Worm (Caenorhabditis elegans): ENCODE results near the gene nhr-242.

DNA sequence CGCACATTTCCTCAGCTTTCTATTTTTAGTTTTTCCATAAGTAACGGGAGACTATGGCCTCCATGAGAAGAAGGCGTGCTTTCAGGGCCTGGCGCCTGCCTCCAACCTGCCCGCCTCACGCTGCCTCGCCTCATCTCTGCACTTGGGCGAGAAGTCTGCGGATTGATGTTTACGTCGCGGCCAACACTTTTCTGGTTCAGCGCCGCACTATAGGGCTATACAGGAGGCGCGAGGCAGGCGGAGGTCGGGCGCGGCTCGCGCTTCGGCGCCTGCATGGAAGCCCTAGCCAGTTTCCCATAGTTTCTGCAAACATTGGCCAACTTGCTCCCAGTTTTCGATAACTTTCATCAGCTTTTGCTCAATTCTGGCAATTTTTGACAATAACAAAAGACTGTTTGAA, 8.3 kb downstream of the nhr-242 start:
- TF ChIP-seq unc-62 (GFP tag; optimal IDR thresholded peaks at IDR 0.05) (no peak), nhr-12 (tag; optimal IDR thresholded peaks at IDR 0.05) (no peak), cnd-1 (tag; optimal IDR thresholded peaks at IDR 0.05) (no peak), mls-2 (tag; optimal IDR thresholded peaks at IDR 0.05) (no peak), nhr-76 (tag; optimal IDR thresholded peaks at IDR 0.05) (no peak), elt-3 (tag; optimal IDR thresholded peaks at IDR 0.05) (no peak), hlh-1 (tag; optimal IDR thresholded peaks at IDR 0.05) (no peak), nhr-28 (tag; optimal IDR thresholded peaks at IDR 0.05) (no peak), ztf-11 (tag; optimal IDR thresholded peaks at IDR 0.05) (no peak), sptf-1 (tag; optimal IDR thresholded peaks at IDR 0.05) (no peak), snpc-4 (tag; optimal IDR thresholded peaks at IDR 0.05) (no peak), unc-39 (tag; optimal IDR thresholded peaks at IDR 0.05) (no peak), elt-1 (tag; optimal IDR thresholded peaks at IDR 0.05; ENCODE audit: borderline replicate concordance, insufficient read depth) (no peak), ceh-83 (GFP tag; optimal IDR thresholded peaks at IDR 0.05) (no peak)
